Worm (Caenorhabditis elegans): ENCODE results near the gene pals-24.

DNA sequence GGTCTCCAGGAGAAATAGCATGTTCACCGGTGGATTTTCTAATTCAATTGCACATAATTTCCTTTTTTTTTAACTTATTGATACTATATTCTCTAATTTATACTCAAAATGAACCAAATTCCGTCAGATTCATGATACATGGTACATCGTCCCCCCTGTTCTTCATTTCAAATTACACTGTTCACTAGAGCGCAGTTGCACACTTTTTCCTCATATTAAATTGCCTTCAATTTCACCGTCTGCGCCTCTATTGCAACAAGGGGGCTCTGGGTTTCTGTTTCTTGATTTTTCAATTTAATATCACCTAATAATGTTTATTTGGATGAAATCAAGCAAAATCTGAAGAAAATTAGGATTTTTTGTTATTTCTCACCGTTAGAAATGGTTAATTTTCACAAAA is 11.4 kb downstream of the pals-24 start:
- no peak for TF ChIP-seq flt-1 (GFP tag; IDR thresholded peaks at IDR 0.05)
- no peak for TF ChIP-seq tab-1 (GFP tag; IDR thresholded peaks at IDR 0.05)
- TF ChIP-seq klf-2 (GFP tag; conservative IDR thresholded peaks at IDR 0.05): no peak
- TF ChIP-seq T22C8.4 (GFP tag; IDR thresholded peaks at IDR 0.05): no peak
- no peak for TF ChIP-seq med-1 (GFP tag; optimal IDR thresholded peaks at IDR 0.05; ENCODE audit: insufficient read depth)
- no peak for TF ChIP-seq ref-1 (GFP tag; conservative IDR thresholded peaks at IDR 0.05)
- no peak for TF ChIP-seq ztf-23 (GFP tag; IDR thresholded peaks at IDR 0.05)
